Worm (Caenorhabditis elegans) whole organism, dauer: ENCODE data around the gene pax-3.

ENCODE experiments used
- unc-62 ChIP-seq: sonication (generic microtip); optimal IDR thresholded peaks from 2 replicates; lab custom pipeline; 2017; ENCODE audit warnings: missing biosample characterization, missing genetic modification reagents, missing genetic modification characterization

Gene pax-3

ce11 chrII:10146488-10146887 is at the start of gene pax-3:
TSS of gene pax-3 (plus strand) at chrII:10146570.
- no peak for TF ChIP-seq unc-62 (GFP tag; lab: Kevin White, UChicago)

- TF ChIP-seq unc-62 (GFP tag; lab: Kevin White, UChicago): no peak
Observed at ce11 chrII:10098428-10098827, 47.9 kb upstream of the pax-3 start.

ce11 chrII:10099072-10099471 is 47.3 kb upstream of the pax-3 start:
- no peak for TF ChIP-seq unc-62 (GFP tag; lab: Kevin White, UChicago)

ce11 chrII:10099804-10100360 is 46.5 kb upstream of the pax-3 start, which contains the start of the genes pas-7 and puf-12:
TSS of gene pas-7 (minus strand) at chrII:10099854.
TSS of gene puf-12 (plus strand) at chrII:10100310.
- no peak for TF ChIP-seq unc-62 (GFP tag; lab: Kevin White, UChicago)

ce11 chrII:10103212-10103611 is 43.2 kb upstream of the pax-3 start:
- TF ChIP-seq unc-62 (GFP tag; lab: Kevin White, UChicago): no peak

ce11 chrII:10105604-10106003 is 40.8 kb upstream of the pax-3 start, which contains the start of gene ZK945.4:
TSS of gene ZK945.4 (minus strand) at chrII:10105704.
- TF ChIP-seq unc-62 (GFP tag; lab: Kevin White, UChicago): no peak

ce11 chrII:10106870-10107269 is 39.5 kb upstream of the pax-3 start, which contains the start of gene ZK945.6:
TSS of gene ZK945.6 (minus strand) at chrII:10106970.
- no peak for TF ChIP-seq unc-62 (GFP tag; lab: Kevin White, UChicago)

- no peak for TF ChIP-seq unc-62 (GFP tag; lab: Kevin White, UChicago)
Observed at ce11 chrII:10108377-10108776, 38.0 kb upstream of the pax-3 start, which contains the start of the genes ZK945.7 and ZK945.8. TSS of gene ZK945.7 (minus strand) at chrII:10108477. TSS of gene ZK945.8 (plus strand) at chrII:10108651.

ce11 chrII:10116690-10117089 is 29.7 kb upstream of the pax-3 start:
- TF ChIP-seq unc-62 (GFP tag; lab: Kevin White, UChicago): no peak

- no peak for TF ChIP-seq unc-62 (GFP tag; lab: Kevin White, UChicago)
Observed at ce11 chrII:10121725-10122124, 24.6 kb upstream of the pax-3 start, which contains the start of gene lov-1. TSS of gene lov-1 (minus strand) at chrII:10121825.

ce11 chrII:10122465-10122864 is 23.9 kb upstream of the pax-3 start, which contains the start of gene F27E5.7:
TSS of gene F27E5.7 (plus strand) at chrII:10122765.
- no peak for TF ChIP-seq unc-62 (GFP tag; lab: Kevin White, UChicago)

ce11 chrII:10127389-10127788 is 19.0 kb upstream of the pax-3 start, which contains the start of gene F27E5.8:
TSS of gene F27E5.8 (minus strand) at chrII:10127489.
- TF ChIP-seq unc-62 (GFP tag; lab: Kevin White, UChicago): no peak

- TF ChIP-seq unc-62 (GFP tag; lab: Kevin White, UChicago): no peak
Observed at ce11 chrII:10131760-10132159, 14.6 kb upstream of the pax-3 start, which contains the start of gene F27E5.5. TSS of gene F27E5.5 (minus strand) at chrII:10131860.

- no peak for TF ChIP-seq unc-62 (GFP tag; lab: Kevin White, UChicago)
Observed at ce11 chrII:10132818-10133217, 13.6 kb upstream of the pax-3 start.

ce11 chrII:10134285-10134995 is 11.9 kb upstream of the pax-3 start, which contains the start of gene F27E5.9:
TSS of gene F27E5.9 (plus strand) at chrII:10134945.
- TF ChIP-seq unc-62 (GFP tag; lab: Kevin White, UChicago): no peak

- TF ChIP-seq unc-62 (GFP tag; lab: Kevin White, UChicago): no peak
Observed at ce11 chrII:10136771-10137170, 9.6 kb upstream of the pax-3 start.
